4 worm cellular contexts compared by ENCODE assay signal in the genomic region with DNA sequence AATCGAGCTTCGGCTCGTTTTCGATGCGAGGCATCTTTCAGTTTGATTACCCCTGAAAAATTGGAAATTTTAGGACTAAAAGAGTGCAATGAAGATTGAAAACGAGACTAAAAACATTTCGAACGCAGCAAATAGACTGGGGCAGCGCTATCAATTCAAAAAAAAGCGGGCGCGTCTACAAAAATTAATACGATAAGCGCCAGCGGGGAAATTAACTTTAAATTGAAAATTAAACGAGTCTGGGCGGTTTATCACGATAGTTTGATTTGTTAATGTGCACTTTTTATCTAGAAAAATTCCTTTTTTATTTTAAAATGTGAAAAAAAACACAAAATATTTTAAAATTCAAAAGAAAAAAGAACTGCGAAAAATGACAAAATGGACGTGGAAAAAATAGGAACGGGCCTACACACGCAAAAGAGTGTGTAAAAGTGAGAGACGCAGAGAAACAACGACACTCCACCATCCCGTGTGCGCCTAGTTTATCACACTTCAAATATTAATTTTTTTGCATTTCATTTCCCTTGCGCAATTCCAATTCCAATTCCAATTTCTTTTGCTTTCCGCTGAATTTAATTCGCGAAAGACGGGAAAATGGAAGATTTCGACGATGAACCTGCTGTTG.
TF ChIP-seq lines count a peak whose summit lies in the region.

A gene (minus strand): TSS at position 75 of the 625 bp plus-strand sequence.
A gene (plus strand): TSS at position 499 of the 625 bp plus-strand sequence.

TF ChIP-seq in whole organism, L1 larva, 84 proteins besides CTCF, POLR2A, EP300 and RAD21 (continued from another document and continues in another):
- TF ChIP-seq dsc-1 (tag; optimal IDR thresholded peaks at IDR 0.05; lab: Kevin White, UChicago) (peak; percentile 57), swsn-7 (tag; optimal IDR thresholded peaks at IDR 0.05; lab: Kevin White, UChicago) (peak; percentile 77), ets-5 (GFP tag; IDR thresholded peaks at IDR 0.05; lab: Robert Waterston, UW) (no peak), mep-1 (tag; optimal IDR thresholded peaks at IDR 0.05; lab: Kevin White, UChicago) (peak; percentile 74), pag-3 (tag; optimal IDR thresholded peaks at IDR 0.05; lab: Kevin White, UChicago; ENCODE audit: borderline replicate concordance, insufficient read depth) (no peak), nhr-19 (GFP tag; conservative IDR thresholded peaks at IDR 0.05; lab: Robert Waterston, UW) (peak; percentile 70), ztf-4 (tag; optimal IDR thresholded peaks at IDR 0.05; lab: Kevin White, UChicago) (no peak), nhr-77 (tag; optimal IDR thresholded peaks at IDR 0.05; lab: Kevin White, UChicago) (no peak), unc-62 (GFP tag; optimal IDR thresholded peaks at IDR 0.05; lab: Kevin White, UChicago) (no peak), lin-39 (tag; optimal IDR thresholded peaks at IDR 0.05; lab: Kevin White, UChicago) (peak; percentile 69), egl-13 (tag; optimal IDR thresholded peaks at IDR 0.05; lab: Kevin White, UChicago) (peak; percentile 22), nhr-12 (tag; optimal IDR thresholded peaks at IDR 0.05; lab: Kevin White, UChicago) (no peak), sup-37 (GFP tag; optimal IDR thresholded peaks at IDR 0.05; lab: Kevin White, UChicago) (no peak), fkh-4 (tag; optimal IDR thresholded peaks at IDR 0.05; lab: Kevin White, UChicago; ENCODE audit: borderline replicate concordance) (no peak), nhr-84 (tag; optimal IDR thresholded peaks at IDR 0.05; lab: Kevin White, UChicago) (no peak), lir-3 (tag; optimal IDR thresholded peaks at IDR 0.05; lab: Kevin White, UChicago; ENCODE audit: poor library complexity) (no peak), elt-3 (tag; optimal IDR thresholded peaks at IDR 0.05; lab: Kevin White, UChicago) (peak in 2 of 6 experiments; percentile 7 to 54), ceh-90 (tag; optimal IDR thresholded peaks at IDR 0.05; lab: Kevin White, UChicago) (no peak), sptf-1 (tag; optimal IDR thresholded peaks at IDR 0.05; lab: Kevin White, UChicago) (no peak), Y116A8C.19 (tag; optimal IDR thresholded peaks at IDR 0.05; lab: Kevin White, UChicago; ENCODE audit: borderline replicate concordance) (no peak), unc-30 (tag; optimal IDR thresholded peaks at IDR 0.05; lab: Kevin White, UChicago) (no peak), efl-1 (optimal IDR thresholded peaks at IDR 0.05; lab: Kevin White, UChicago) (peak; percentile 83 to 84), efl-1 (GFP tag; optimal IDR thresholded peaks at IDR 0.05 in 1 of 2; lab: Kevin White, UChicago) (peak; percentile 77 to 97), mef-2 (tag; optimal IDR thresholded peaks at IDR 0.05; lab: Kevin White, UChicago) (no peak), nhr-71 (tag; optimal IDR thresholded peaks at IDR 0.05; lab: Kevin White, UChicago) (peak; percentile 81), mdl-1 (tag; optimal IDR thresholded peaks at IDR 0.05; lab: Kevin White, UChicago) (peak in 1 of 2 experiments; percentile 30), jun-1 (tag; optimal IDR thresholded peaks at IDR 0.05; lab: Kevin White, UChicago) (peak; percentile 33), vab-15 (tag; optimal IDR thresholded peaks at IDR 0.05; lab: Kevin White, UChicago) (no peak), aha-1 (tag; optimal IDR thresholded peaks at IDR 0.05; lab: Kevin White, UChicago) (no peak), C04F5.9 (tag; optimal IDR thresholded peaks at IDR 0.05; lab: Kevin White, UChicago) (no peak)

TF ChIP-seq in whole organism, L2 larva, 48 proteins besides CTCF, POLR2A, EP300 and RAD21 (continued from another document):
- TF ChIP-seq ztf-11 (tag; optimal IDR thresholded peaks at IDR 0.05; lab: Kevin White, UChicago) = no peak
- peak; percentile 40 for TF ChIP-seq F13H6.1 (tag; optimal IDR thresholded peaks at IDR 0.05; lab: Kevin White, UChicago)
- no peak for TF ChIP-seq mdl-1 (tag; optimal IDR thresholded peaks at IDR 0.05; lab: Kevin White, UChicago)
- TF ChIP-seq ztf-1 (GFP tag; conservative IDR thresholded peaks at IDR 0.05; lab: Robert Waterston, UW) = no peak
- no peak for TF ChIP-seq nhr-77 (tag; optimal IDR thresholded peaks at IDR 0.05; lab: Kevin White, UChicago)
- TF ChIP-seq unc-62 (GFP tag; optimal IDR thresholded peaks at IDR 0.05; lab: Kevin White, UChicago) = no peak
- TF ChIP-seq blmp-1 (tag; optimal IDR thresholded peaks at IDR 0.05; lab: Kevin White, UChicago; ENCODE audit: insufficient read depth) = no peak
- TF ChIP-seq alr-1 (tag; optimal IDR thresholded peaks at IDR 0.05; lab: Kevin White, UChicago) = no peak
- peak; percentile 40 to 77 for TF ChIP-seq lsy-2 (tag; optimal IDR thresholded peaks at IDR 0.05; lab: Kevin White, UChicago)
- TF ChIP-seq ceh-82 (tag; optimal IDR thresholded peaks at IDR 0.05; lab: Kevin White, UChicago) = no peak
- TF ChIP-seq aly-2 (tag; optimal IDR thresholded peaks at IDR 0.05; lab: Kevin White, UChicago) = no peak
- no peak for TF ChIP-seq unc-39 (tag; optimal IDR thresholded peaks at IDR 0.05; lab: Kevin White, UChicago)
- TF ChIP-seq sma-9 (GFP tag; optimal IDR thresholded peaks at IDR 0.05; lab: Kevin White, UChicago) = peak; percentile 16
- no peak for TF ChIP-seq sma-9 (tag; optimal IDR thresholded peaks at IDR 0.05; lab: Kevin White, UChicago)
- TF ChIP-seq nhr-12 (tag; optimal IDR thresholded peaks at IDR 0.05; lab: Kevin White, UChicago) = no peak
- TF ChIP-seq nhr-6 (tag; optimal IDR thresholded peaks at IDR 0.05; lab: Kevin White, UChicago) = peak; percentile 27
- TF ChIP-seq ceh-16 (tag; optimal IDR thresholded peaks at IDR 0.05; lab: Kevin White, UChicago) = no peak

TF ChIP-seq in whole organism, L4 larva, 104 proteins besides CTCF, POLR2A, EP300 and RAD21 (continued from another document and continues in another):
- no peak for TF ChIP-seq jun-1 (tag; optimal IDR thresholded peaks at IDR 0.05; lab: Kevin White, UChicago)
- no peak for TF ChIP-seq ZK337.2 (GFP tag; IDR thresholded peaks at IDR 0.05; lab: Robert Waterston, UW)
- peak; percentile 80 for TF ChIP-seq Y48G9A.11 (GFP tag; IDR thresholded peaks at IDR 0.05; lab: Robert Waterston, UW)
- TF ChIP-seq ceh-28 (tag; optimal IDR thresholded peaks at IDR 0.05; lab: Kevin White, UChicago) = no peak
- TF ChIP-seq nhr-48 (tag; optimal IDR thresholded peaks at IDR 0.05; lab: Kevin White, UChicago) = no peak
- no peak for TF ChIP-seq nhr-41 (GFP tag; IDR thresholded peaks at IDR 0.05; lab: Robert Waterston, UW)
- TF ChIP-seq ceh-62 (tag; optimal IDR thresholded peaks at IDR 0.05; lab: Kevin White, UChicago) = no peak
- TF ChIP-seq dmd-9 (GFP tag; IDR thresholded peaks at IDR 0.05; lab: Robert Waterston, UW) = no peak
- no peak for TF ChIP-seq F10B5.3 (tag; optimal IDR thresholded peaks at IDR 0.05; lab: Kevin White, UChicago)
- TF ChIP-seq hif-1 (tag; optimal IDR thresholded peaks at IDR 0.05; lab: Kevin White, UChicago) = peak in 1 of 2 experiments; percentile 21
- TF ChIP-seq nhr-10 (tag; optimal IDR thresholded peaks at IDR 0.05; lab: Kevin White, UChicago) = no peak
- TF ChIP-seq snpc-1.2 (GFP tag; IDR thresholded peaks at IDR 0.05; lab: Robert Waterston, UW) = no peak
- no peak for TF ChIP-seq lir-3 (tag; optimal IDR thresholded peaks at IDR 0.05; lab: Kevin White, UChicago)
- TF ChIP-seq T26A8.4 (GFP tag; IDR thresholded peaks at IDR 0.05; lab: Robert Waterston, UW) = no peak
- no peak for TF ChIP-seq Y75B8A.6 (GFP tag; IDR thresholded peaks at IDR 0.05; lab: Robert Waterston, UW)
- no peak for TF ChIP-seq nhr-237 (tag; optimal IDR thresholded peaks at IDR 0.05; lab: Kevin White, UChicago)
- no peak for TF ChIP-seq F44E2.7 (GFP tag; IDR thresholded peaks at IDR 0.05; lab: Robert Waterston, UW)
- no peak for TF ChIP-seq ctbp-1 (GFP tag; IDR thresholded peaks at IDR 0.05; lab: Robert Waterston, UW)
- no peak for TF ChIP-seq snpc-4 (tag; optimal IDR thresholded peaks at IDR 0.05; lab: Kevin White, UChicago)
- no peak for TF ChIP-seq mep-1 (tag; optimal IDR thresholded peaks at IDR 0.05; lab: Kevin White, UChicago)
- no peak for TF ChIP-seq F49E8.2 (tag; optimal IDR thresholded peaks at IDR 0.05; lab: Kevin White, UChicago; ENCODE audit: borderline replicate concordance)
- no peak for TF ChIP-seq unc-130 (GFP tag; optimal IDR thresholded peaks at IDR 0.05; lab: Kevin White, UChicago)
- no peak for TF ChIP-seq nhr-42 (GFP tag; IDR thresholded peaks at IDR 0.05; lab: Robert Waterston, UW)
- TF ChIP-seq zip-11 (GFP tag; IDR thresholded peaks at IDR 0.05; lab: Robert Waterston, UW) = no peak
- TF ChIP-seq nhr-6 (tag; optimal IDR thresholded peaks at IDR 0.05; lab: Kevin White, UChicago) = no peak
- no peak for TF ChIP-seq zfp-3 (GFP tag; conservative IDR thresholded peaks at IDR 0.05; lab: Robert Waterston, UW)
- TF ChIP-seq hmg-1.1 (GFP tag; IDR thresholded peaks at IDR 0.05; lab: Robert Waterston, UW) = peak; percentile 53
- no peak for TF ChIP-seq ceh-44 (GFP tag; IDR thresholded peaks at IDR 0.05; lab: Robert Waterston, UW)
- TF ChIP-seq fkh-10 (GFP tag; optimal IDR thresholded peaks at IDR 0.05; lab: Kevin White, UChicago) = no peak
- no peak for TF ChIP-seq zag-1 (tag; optimal IDR thresholded peaks at IDR 0.05; lab: Kevin White, UChicago)
- TF ChIP-seq ztf-7 (tag; optimal IDR thresholded peaks at IDR 0.05; lab: Kevin White, UChicago) = no peak
- no peak for TF ChIP-seq aha-1 (tag; lab: Kevin White, UChicago)
- TF ChIP-seq mdt-29 (GFP tag; IDR thresholded peaks at IDR 0.05; lab: Robert Waterston, UW) = no peak
- peak; percentile 5 for TF ChIP-seq nhr-25 (tag; optimal IDR thresholded peaks at IDR 0.05; lab: Kevin White, UChicago; ENCODE audit: borderline replicate concordance, insufficient read depth)
- no peak for TF ChIP-seq daf-19 (GFP tag; conservative IDR thresholded peaks at IDR 0.05; lab: Robert Waterston, UW)
- TF ChIP-seq daf-12 (tag; optimal IDR thresholded peaks at IDR 0.05; lab: Kevin White, UChicago) = no peak
- TF ChIP-seq dmd-8 (GFP tag; IDR thresholded peaks at IDR 0.05; lab: Robert Waterston, UW) = no peak
- TF ChIP-seq aly-2 (tag; optimal IDR thresholded peaks at IDR 0.05; lab: Kevin White, UChicago) = no peak
- no peak for TF ChIP-seq lim-7 (GFP tag; IDR thresholded peaks at IDR 0.05; lab: Robert Waterston, UW)
- TF ChIP-seq dmd-6 (GFP tag; IDR thresholded peaks at IDR 0.05; lab: Robert Waterston, UW) = no peak
- TF ChIP-seq nhr-11 (tag; optimal IDR thresholded peaks at IDR 0.05; lab: Kevin White, UChicago) = no peak
- no peak for TF ChIP-seq Y105C5A.15 (GFP tag; IDR thresholded peaks at IDR 0.05; lab: Robert Waterston, UW)
- TF ChIP-seq cey-2 (tag; optimal IDR thresholded peaks at IDR 0.05; lab: Kevin White, UChicago; ENCODE audit: borderline replicate concordance, insufficient read depth) = no peak
- no peak for TF ChIP-seq lin-13 (GFP tag; optimal IDR thresholded peaks at IDR 0.05; lab: Kevin White, UChicago)

TF ChIP-seq in whole organism, young adult, 124 proteins besides CTCF, POLR2A, EP300 and RAD21 (continued from another document and continues in another):
- TF ChIP-seq ekl-4 (GFP tag; IDR thresholded peaks at IDR 0.05; lab: Robert Waterston, UW) (no peak), F37B4.10 (GFP tag; IDR thresholded peaks at IDR 0.05; lab: Robert Waterston, UW) (no peak), attf-3 (GFP tag; conservative IDR thresholded peaks at IDR 0.05; lab: Robert Waterston, UW) (peak; percentile 97), T07F8.4 (tag; optimal IDR thresholded peaks at IDR 0.05; lab: Kevin White, UChicago) (no peak), ztf-28 (GFP tag; IDR thresholded peaks at IDR 0.05; lab: Robert Waterston, UW) (no peak), ccch-3 (GFP tag; optimal IDR thresholded peaks at IDR 0.05; lab: Kevin White, UChicago) (no peak), Y67H2A.10 (GFP tag; conservative IDR thresholded peaks at IDR 0.05; lab: Robert Waterston, UW) (no peak), hmg-1.2 (GFP tag; IDR thresholded peaks at IDR 0.05; lab: Robert Waterston, UW) (peak; percentile 99), zim-3 (tag; optimal IDR thresholded peaks at IDR 0.05; lab: Kevin White, UChicago) (no peak), die-1 (tag; optimal IDR thresholded peaks at IDR 0.05; lab: Kevin White, UChicago) (no peak), repo-1 (tag; optimal IDR thresholded peaks at IDR 0.05; lab: Kevin White, UChicago) (no peak), lsl-1 (GFP tag; optimal IDR thresholded peaks at IDR 0.05; lab: Kevin White, UChicago) (peak; percentile 63), nhr-27 (tag; optimal IDR thresholded peaks at IDR 0.05; lab: Kevin White, UChicago) (no peak), snpc-4 (GFP tag; optimal IDR thresholded peaks at IDR 0.05; lab: Kevin White, UChicago) (no peak), snpc-4 (tag; optimal IDR thresholded peaks at IDR 0.05; lab: Kevin White, UChicago) (no peak), ztf-3 (GFP tag; optimal IDR thresholded peaks at IDR 0.05; lab: Kevin White, UChicago) (no peak), tlf-1 (GFP tag; optimal IDR thresholded peaks at IDR 0.05; lab: Kevin White, UChicago) (peak; percentile 36), efl-1 (GFP tag; optimal IDR thresholded peaks at IDR 0.05; lab: Kevin White, UChicago) (peak; percentile 85), madf-3 (GFP tag; IDR thresholded peaks at IDR 0.05; lab: Robert Waterston, UW) (no peak), madf-10 (tag; optimal IDR thresholded peaks at IDR 0.05; lab: Kevin White, UChicago) (no peak), xnd-1 (tag; optimal IDR thresholded peaks at IDR 0.05; lab: Kevin White, UChicago) (peak; percentile 74), lag-1 (GFP tag; IDR thresholded peaks at IDR 0.05; lab: Robert Waterston, UW) (no peak), snpc-1.1 (tag; optimal IDR thresholded peaks at IDR 0.05; lab: Kevin White, UChicago; ENCODE audit: insufficient read depth) (no peak), snpc-1.3 (tag; optimal IDR thresholded peaks at IDR 0.05; lab: Kevin White, UChicago; ENCODE audit: insufficient read depth) (no peak), ets-4 (GFP tag; optimal IDR thresholded peaks at IDR 0.05; lab: Kevin White, UChicago) (no peak), sea-2 (GFP tag; IDR thresholded peaks at IDR 0.05; lab: Robert Waterston, UW) (no peak), tbp1 (GFP tag; optimal IDR thresholded peaks at IDR 0.05; lab: Kevin White, UChicago) (no peak), ama-1 (optimal IDR thresholded peaks at IDR 0.05; lab: Kevin White, UChicago) (no peak), ama-1 (GFP tag; optimal IDR thresholded peaks at IDR 0.05; lab: Kevin White, UChicago) (no peak), snpc-3.4 (tag; optimal IDR thresholded peaks at IDR 0.05; lab: Kevin White, UChicago) (peak; percentile 17), ceh-100 (GFP tag; IDR thresholded peaks at IDR 0.05; lab: Robert Waterston, UW) (no peak), mel-28 (tag; optimal IDR thresholded peaks at IDR 0.05; lab: Kevin White, UChicago; ENCODE audit: borderline replicate concordance) (no peak), pha-4 (tag; optimal IDR thresholded peaks at IDR 0.05; lab: Kevin White, UChicago) (no peak), Y56A3A.18 (GFP tag; IDR thresholded peaks at IDR 0.05; lab: Robert Waterston, UW) (no peak), unc-130 (GFP tag; optimal IDR thresholded peaks at IDR 0.05; lab: Kevin White, UChicago) (no peak), lin-26 (GFP tag; IDR thresholded peaks at IDR 0.05; lab: Robert Waterston, UW) (no peak), K12H6.12 (tag; optimal IDR thresholded peaks at IDR 0.05; lab: Kevin White, UChicago) (no peak), unc-62 (GFP tag; optimal IDR thresholded peaks at IDR 0.05; lab: Kevin White, UChicago) (no peak), F57A8.1 (GFP tag; optimal IDR thresholded peaks at IDR 0.05; lab: Kevin White, UChicago) (no peak), ztf-18 (tag; optimal IDR thresholded peaks at IDR 0.05; lab: Kevin White, UChicago) (no peak), madf-6 (GFP tag; IDR thresholded peaks at IDR 0.05; lab: Robert Waterston, UW) (peak; percentile 89), ceh-40 (GFP tag; IDR thresholded peaks at IDR 0.05; lab: Robert Waterston, UW) (no peak), hrde-1 (tag; optimal IDR thresholded peaks at IDR 0.05; lab: Kevin White, UChicago; ENCODE audit: borderline replicate concordance) (no peak), nhr-80 (tag; optimal IDR thresholded peaks at IDR 0.05; lab: Kevin White, UChicago) (peak; percentile 47), C06A6.2 (GFP tag; conservative IDR thresholded peaks at IDR 0.05; lab: Robert Waterston, UW) (no peak), egrh-3 (GFP tag; IDR thresholded peaks at IDR 0.05; lab: Robert Waterston, UW) (no peak), let-526 (GFP tag; IDR thresholded peaks at IDR 0.05; lab: Robert Waterston, UW) (no peak), lin-35 (GFP tag; optimal IDR thresholded peaks at IDR 0.05; lab: Kevin White, UChicago) (peak in 1 of 3 experiments; percentile 55), F39B2.1 (GFP tag; IDR thresholded peaks at IDR 0.05; lab: Robert Waterston, UW) (no peak), B0336.3 (GFP tag; IDR thresholded peaks at IDR 0.05; lab: Robert Waterston, UW) (no peak)
